Fruit fly (Drosophila melanogaster) whole organism, pupa: Measurements from ENCODE around the gene Sar1.

Experiments
- CG13204 ChIP-seq: fragments of 200-800 bp; sonication (Bioruptor generic); optimal IDR thresholded peaks from 2 replicates; lab custom pipeline; 2018; ENCODE audit warnings: missing biosample characterization, mild to moderate bottlenecking, missing genetic modification characterization, moderate library complexity
- CG17806 ChIP-seq: fragments of 200-800 bp; sonication (Bioruptor generic); optimal IDR thresholded peaks from 2 replicates; lab custom pipeline; 2018; ENCODE audit warnings: missing biosample characterization, mild to moderate bottlenecking, missing genetic modification characterization, moderate library complexity
- CG32121 ChIP-seq: fragments of 200-800 bp; sonication (Bioruptor generic); IDR thresholded peaks from 2 replicates; pipeline ENCODE4 v1.3.6; 2022; ENCODE audit warnings: missing biosample characterization, missing genetic modification characterization
- CG34367 ChIP-seq: fragments of 200-800 bp; sonication (Bioruptor generic); optimal IDR thresholded peaks from 2 replicates; lab custom pipeline; 2018; ENCODE audit warnings: missing biosample characterization, mild to moderate bottlenecking, missing genetic modification characterization
- CG4496 ChIP-seq: fragments of 200-800 bp; sonication (Bioruptor generic); IDR thresholded peaks from 3 replicates; pipeline ENCODE4 v1.3.6; 2022; ENCODE audit warnings: missing biosample characterization, missing genetic modification characterization
- CG8301 ChIP-seq: fragments of 200-800 bp; sonication (Bioruptor generic); optimal IDR thresholded peaks from 2 replicates; lab custom pipeline; 2018; ENCODE audit warnings: missing biosample characterization, mild to moderate bottlenecking, missing genetic modification characterization
- CG9948 ChIP-seq: fragments of 200-800 bp; sonication (Bioruptor generic); optimal IDR thresholded peaks from 2 replicates; lab custom pipeline; 2018; ENCODE audit warnings: missing biosample characterization, mild to moderate bottlenecking, missing genetic modification characterization, moderate library complexity
- D1 ChIP-seq: fragments of 200-800 bp; sonication (Bioruptor generic); optimal IDR thresholded peaks from 2 replicates; lab custom pipeline; 2018; ENCODE audit warnings: missing biosample characterization, mild to moderate bottlenecking, missing genetic modification characterization, moderate library complexity
- EcR ChIP-seq: fragments of 200-800 bp; sonication (Bioruptor generic); optimal IDR thresholded peaks from 3 replicates; lab custom pipeline; 2019; ENCODE audit warnings: missing biosample characterization, missing genetic modification characterization, mild to moderate bottlenecking, moderate library complexity, missing genetic modification reagents
- Ets98B ChIP-seq: fragments of 200-800 bp; sonication (Bioruptor generic); IDR thresholded peaks from 2 replicates; pipeline ENCODE4 v1.3.6; 2022; ENCODE audit warnings: missing biosample characterization, missing genetic modification characterization
- Pif1A ChIP-seq: fragments of 200-800 bp; sonication (Bioruptor generic); optimal IDR thresholded peaks from 3 replicates; lab custom pipeline; 2016; ENCODE audit warnings: missing biosample characterization, missing genetic modification characterization
- Snoo ChIP-seq: fragments of 200-800 bp; sonication (Bioruptor generic); optimal IDR thresholded peaks from 3 replicates; lab custom pipeline; 2017; ENCODE audit warnings: missing biosample characterization, mild to moderate bottlenecking, missing genetic modification characterization, inconsistent platforms
- fd96Ca ChIP-seq: fragments of 200-800 bp; sonication (Bioruptor generic); IDR thresholded peaks from 3 replicates; pipeline ENCODE4 v1.3.6; 2022; ENCODE audit warnings: missing biosample characterization, missing genetic modification characterization
- gl ChIP-seq: fragments of 200-800 bp; sonication (Bioruptor generic); optimal IDR thresholded peaks from 2 replicates; lab custom pipeline; 2018; ENCODE audit warnings: missing biosample characterization, mild to moderate bottlenecking, missing genetic modification characterization

DNA sequence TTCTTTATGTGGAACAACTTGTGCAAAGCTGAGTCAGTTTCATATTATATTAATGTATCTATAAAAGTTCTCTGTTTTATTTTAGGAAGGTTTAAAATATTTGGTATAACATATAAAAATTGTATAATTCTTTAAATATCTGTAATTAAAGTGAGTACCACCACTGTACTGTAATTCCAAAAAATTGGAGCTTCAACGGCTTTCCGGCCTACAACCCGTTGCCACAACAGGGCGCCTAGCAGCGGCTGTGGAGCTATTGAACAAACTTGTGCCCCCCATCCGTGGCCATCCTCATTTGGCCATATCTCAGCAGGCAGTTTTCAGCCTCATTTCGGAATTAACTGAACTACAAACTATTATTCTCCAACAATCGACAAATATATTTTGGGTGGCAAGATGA is 49.2 kb downstream of the Sar1 start, which contains the start of gene CG13855:
- no peak for TF ChIP-seq Snoo (tag; lab: Kevin White, UChicago)
- TF ChIP-seq CG9948 (tag; lab: Kevin White, UChicago), result no peak
- TF ChIP-seq D1 (tag; lab: Kevin White, UChicago), result no peak
- no peak for TF ChIP-seq CG32121 (GFP tag; lab: Robert Waterston, UW)
- TF ChIP-seq CG34367 (tag; lab: Kevin White, UChicago), result no peak
- no peak for TF ChIP-seq EcR (GFP tag; lab: Kevin White, UChicago)
- no peak for TF ChIP-seq CG4496 (GFP tag; lab: Robert Waterston, UW)
- no peak for TF ChIP-seq CG17806
- TF ChIP-seq CG8301 (tag; lab: Kevin White, UChicago), result no peak
- TF ChIP-seq CG13204 (GFP tag; lab: Kevin White, UChicago), result no peak
- no peak for TF ChIP-seq Ets98B (GFP tag; lab: Robert Waterston, UW)
- no peak for TF ChIP-seq fd96Ca (GFP tag; lab: Robert Waterston, UW)
- no peak for TF ChIP-seq Pif1A (GFP tag; lab: Kevin White, UChicago)
- no peak for TF ChIP-seq gl (tag; lab: Kevin White, UChicago)
